Fruit fly (Drosophila melanogaster) S2 (cell line): Measurements from ENCODE around the gene Gr9a.

Experiments
- CG8478 ChIP-seq: fragments of >200 bp; optimal IDR thresholded peaks from 2 replicates; lab custom pipeline; 2018
- CTCF ChIP-seq, 2 experiments: fragments of >200 bp; optimal IDR thresholded peaks; 2 replicates each; lab custom pipeline; 2018

dm6 chrX:10082950-10083253 lies 21.5 kb downstream of the Gr9a start, which contains the start of gene CG2972:
- TF ChIP-seq CTCF (optimal IDR thresholded peaks at IDR 0.05; lab: Kevin White, UChicago) (no peak), CG8478 (lab: Kevin White, UChicago) (no peak)
